Worm (Caenorhabditis elegans) whole organism, L1 larva: ENCODE measurements around the gene F33H1.4.

ENCODE experiments used
- C16A3.4 ChIP-seq: fragments of 150-350 bp; optimal IDR thresholded peaks from 2 replicates; lab custom pipeline; 2014; ENCODE audit warnings: missing biosample characterization, missing genetic modification characterization
- C34B4.2 ChIP-seq: sonication (generic microtip); optimal IDR thresholded peaks from 2 replicates; lab custom pipeline; 2017; ENCODE audit warnings: mild to moderate bottlenecking, missing genetic modification characterization, missing compliant biosample characterization
- Y116A8C.19 ChIP-seq: sonication (generic microtip); optimal IDR thresholded peaks from 2 replicates; lab custom pipeline; 2016; ENCODE audit warnings: missing compliant biosample characterization, missing genetic modification characterization, borderline replicate concordance
- aha-1 ChIP-seq: fragments of 150-350 bp; optimal IDR thresholded peaks from 2 replicates; lab custom pipeline; 2014; ENCODE audit warnings: missing biosample characterization, missing genetic modification characterization
- aly-2 ChIP-seq: fragments of 150-350 bp; optimal IDR thresholded peaks from 2 replicates; lab custom pipeline; 2014; ENCODE audit warnings: missing biosample characterization, missing genetic modification characterization
- ama-1 ChIP-seq: fragments of 150-350 bp; optimal IDR thresholded peaks from 2 replicates; lab custom pipeline; 2014
- blmp-1 ChIP-seq: fragments of 150-350 bp; optimal IDR thresholded peaks from 2 replicates; lab custom pipeline; 2014; ENCODE audit warnings: missing biosample characterization, missing genetic modification characterization
- ceh-63 ChIP-seq: fragments of 200-800 bp; sonication (Bioruptor generic); optimal IDR thresholded peaks from 2 replicates; lab custom pipeline; 2018; ENCODE audit warnings: mild to moderate bottlenecking, missing genetic modification characterization, missing compliant biosample characterization
- ceh-8 ChIP-seq: fragments of 200-800 bp; sonication (Bioruptor generic); optimal IDR thresholded peaks from 2 replicates; lab custom pipeline; 2018; ENCODE audit warnings: mild to moderate bottlenecking, missing genetic modification characterization, moderate library complexity, missing compliant biosample characterization
- ceh-88 ChIP-seq: fragments of 200-800 bp; sonication (Bioruptor generic); IDR thresholded peaks from 2 replicates; pipeline ENCODE4 v1.3.6; 2022; ENCODE audit warnings: missing genetic modification characterization, missing compliant biosample characterization
- ceh-90 ChIP-seq: sonication (generic microtip); optimal IDR thresholded peaks from 2 replicates; lab custom pipeline; 2016; ENCODE audit warnings: missing genetic modification characterization, missing compliant biosample characterization
- efl-1 ChIP-seq, 4 experiments: fragments of 150-350 bp; optimal IDR thresholded peaks in 3 of 4; peaks in 1 of 4; 1 replicate in 1 of 4; 2 replicates in 3 of 4; lab custom pipeline; 2014; ENCODE audit warnings: missing biosample characterization in 2 of 4, missing genetic modification characterization in 2 of 4, missing genetic modification reagents in 2 of 4
- egl-13 ChIP-seq: sonication (generic microtip); optimal IDR thresholded peaks from 2 replicates; lab custom pipeline; 2016; ENCODE audit warnings: missing genotype, missing genetic modification reagents, missing genetic modification characterization, missing compliant biosample characterization
- egl-27 ChIP-seq, 2 experiments: fragments of 150-350 bp in 1 of 2; sonication (generic microtip); optimal IDR thresholded peaks; 3 replicates each; lab custom pipeline; 2017 to 2018; ENCODE audit warnings: missing biosample characterization in 2 of 2, missing genetic modification characterization in 2 of 2, missing genetic modification reagents in 2 of 2
- elt-2 ChIP-seq: sonication (generic microtip); optimal IDR thresholded peaks from 2 replicates; lab custom pipeline; 2016; ENCODE audit warnings: missing genetic modification characterization, mild to moderate bottlenecking, inconsistent platforms, missing compliant biosample characterization, missing genetic modification reagents
- elt-3 ChIP-seq, 6 experiments: fragments of 150-350 bp in 1 of 6; sonication (generic microtip); optimal IDR thresholded peaks; 2 replicates each; lab custom pipeline; 2017 to 2018; ENCODE audit warnings: missing biosample characterization in 6 of 6, missing genetic modification characterization in 6 of 6, inconsistent platforms in 1 of 6
- fkh-10 ChIP-seq: sonication (generic microtip); optimal IDR thresholded peaks from 2 replicates; lab custom pipeline; 2017; ENCODE audit warnings: missing biosample characterization, missing genetic modification reagents, missing genetic modification characterization
- fkh-4 ChIP-seq: sonication (generic microtip); optimal IDR thresholded peaks from 2 replicates; lab custom pipeline; 2016; ENCODE audit warnings: missing compliant biosample characterization, missing genetic modification characterization, borderline replicate concordance
- fkh-8 ChIP-seq: sonication (generic microtip); optimal IDR thresholded peaks from 2 replicates; lab custom pipeline; 2016; ENCODE audit warnings: mild to moderate bottlenecking, missing genetic modification characterization, missing compliant biosample characterization
- grh-1 ChIP-seq: fragments of 200-800 bp; sonication (Bioruptor generic); IDR thresholded peaks from 2 replicates; pipeline ENCODE4 v1.3.6; 2022; ENCODE audit warnings: missing genetic modification reagents, missing genetic modification characterization, missing compliant biosample characterization
- hlh-17 ChIP-seq: fragments of 200-800 bp; sonication (Bioruptor generic); optimal IDR thresholded peaks from 2 replicates; lab custom pipeline; 2018; ENCODE audit warnings: missing genetic modification characterization, mild to moderate bottlenecking, missing compliant biosample characterization, moderate library complexity, borderline replicate concordance
- hpl-2 ChIP-seq: fragments of 150-350 bp; optimal IDR thresholded peaks from 2 replicates; lab custom pipeline; 2014; ENCODE audit warnings: missing biosample characterization, missing genetic modification reagents, missing genetic modification characterization
- irx-1 ChIP-seq: sonication (generic microtip); optimal IDR thresholded peaks from 2 replicates; lab custom pipeline; 2016; ENCODE audit warnings: missing genetic modification characterization, missing compliant biosample characterization
- isw-1 ChIP-seq: fragments of 200-800 bp; sonication (Bioruptor generic); IDR thresholded peaks from 2 replicates; pipeline ENCODE4 v1.3.6; 2022; ENCODE audit warnings: missing genetic modification characterization, missing compliant biosample characterization
- lin-14 ChIP-seq: fragments of 200-800 bp; sonication (Bioruptor generic); optimal IDR thresholded peaks from 2 replicates; lab custom pipeline; 2018; ENCODE audit warnings: mild to moderate bottlenecking, missing genetic modification characterization, moderate library complexity, missing compliant biosample characterization
- lin-15B ChIP-seq: fragments of 150-350 bp; sonication (generic microtip); optimal IDR thresholded peaks from 3 replicates; lab custom pipeline; 2014; ENCODE audit warnings: missing biosample characterization, missing genetic modification characterization
- lin-39 ChIP-seq: fragments of 150-350 bp; optimal IDR thresholded peaks from 2 replicates; lab custom pipeline; 2014; ENCODE audit warnings: missing biosample characterization, missing genetic modification reagents, missing genetic modification characterization
- mdl-1 ChIP-seq, 2 experiments: fragments of 150-350 bp; optimal IDR thresholded peaks; 2 replicates each; lab custom pipeline; 2014 to 2017; ENCODE audit warnings: missing biosample characterization in 2 of 2, missing genetic modification characterization in 2 of 2, inconsistent platforms in 1 of 2
- mef-2 ChIP-seq: fragments of 150-350 bp; optimal IDR thresholded peaks from 2 replicates; lab custom pipeline; 2014; ENCODE audit warnings: missing biosample characterization, missing genetic modification characterization
- nhr-19 ChIP-seq: fragments of 200-800 bp; sonication (Bioruptor generic); conservative IDR thresholded peaks from 2 replicates; pipeline ENCODE4 v1.3.6; 2022; ENCODE audit warnings: missing genetic modification characterization, missing compliant biosample characterization
- nhr-20 ChIP-seq: sonication (generic microtip); optimal IDR thresholded peaks from 2 replicates; lab custom pipeline; 2016; ENCODE audit warnings: mild to moderate bottlenecking, missing genetic modification characterization, missing compliant biosample characterization
- nhr-237 ChIP-seq: fragments of 150-350 bp; optimal IDR thresholded peaks from 2 replicates; lab custom pipeline; 2014; ENCODE audit warnings: missing biosample characterization, missing genetic modification characterization
- nhr-28 ChIP-seq: fragments of 150-350 bp; optimal IDR thresholded peaks from 2 replicates; lab custom pipeline; 2014; ENCODE audit warnings: missing biosample characterization, missing genetic modification characterization
- nhr-47 ChIP-seq: sonication (generic microtip); optimal IDR thresholded peaks from 2 replicates; lab custom pipeline; 2016; ENCODE audit warnings: mild to moderate bottlenecking, missing genetic modification characterization, moderate library complexity, missing compliant biosample characterization
- nhr-77 ChIP-seq: fragments of 150-350 bp; optimal IDR thresholded peaks from 2 replicates; lab custom pipeline; 2014; ENCODE audit warnings: missing biosample characterization, missing genetic modification characterization
- nhr-84 ChIP-seq: sonication (generic microtip); optimal IDR thresholded peaks from 2 replicates; lab custom pipeline; 2017; ENCODE audit warnings: missing biosample characterization, missing genetic modification characterization
- nhr-90 ChIP-seq: sonication (generic microtip); optimal IDR thresholded peaks from 2 replicates; lab custom pipeline; 2016; ENCODE audit warnings: mild to moderate bottlenecking, missing genetic modification characterization, missing compliant biosample characterization; ENCODE audit not compliant: poor library complexity
- pag-3 ChIP-seq: sonication (generic microtip); optimal IDR thresholded peaks from 2 replicates; lab custom pipeline; 2017; ENCODE audit warnings: missing genetic modification characterization, mild to moderate bottlenecking, missing compliant biosample characterization, antibody characterized with exemption, borderline replicate concordance; ENCODE audit not compliant: insufficient read depth
- pax-3 ChIP-seq: fragments of 200-800 bp; sonication (Bioruptor generic); optimal IDR thresholded peaks from 2 replicates; lab custom pipeline; 2018; ENCODE audit warnings: mild to moderate bottlenecking, missing genetic modification characterization, moderate library complexity, missing compliant biosample characterization
- rnt-1 ChIP-seq: sonication (generic microtip); optimal IDR thresholded peaks from 2 replicates; lab custom pipeline; 2016; ENCODE audit warnings: mild to moderate bottlenecking, missing genetic modification characterization, moderate library complexity, missing compliant biosample characterization
- snu-23 ChIP-seq: sonication (generic microtip); optimal IDR thresholded peaks from 2 replicates; lab custom pipeline; 2016; ENCODE audit warnings: missing genetic modification characterization, missing compliant biosample characterization
- sup-37 ChIP-seq: fragments of 200-800 bp; sonication (Bioruptor generic); optimal IDR thresholded peaks from 2 replicates; lab custom pipeline; 2018; ENCODE audit warnings: mild to moderate bottlenecking, missing genetic modification characterization, missing compliant biosample characterization
- swsn-7 ChIP-seq: sonication (generic microtip); optimal IDR thresholded peaks from 2 replicates; lab custom pipeline; 2016; ENCODE audit warnings: missing genetic modification characterization, missing compliant biosample characterization
- tlp-1 ChIP-seq: fragments of 150-350 bp; optimal IDR thresholded peaks from 2 replicates; lab custom pipeline; 2014; ENCODE audit warnings: missing biosample characterization, missing genetic modification characterization
- unc-130 ChIP-seq: fragments of 150-350 bp; optimal IDR thresholded peaks from 2 replicates; lab custom pipeline; 2017; ENCODE audit warnings: missing biosample characterization, missing genetic modification characterization, inconsistent platforms
- unc-30 ChIP-seq: sonication (generic microtip); optimal IDR thresholded peaks from 2 replicates; lab custom pipeline; 2017; ENCODE audit warnings: missing biosample characterization, missing genetic modification characterization
- unc-62 ChIP-seq: fragments of 150-350 bp; optimal IDR thresholded peaks from 2 replicates; lab custom pipeline; 2014; ENCODE audit warnings: missing biosample characterization, missing genetic modification reagents, missing genetic modification characterization
- unc-98 ChIP-seq: fragments of 200-800 bp; sonication (Bioruptor generic); IDR thresholded peaks from 2 replicates; pipeline ENCODE4 v1.3.6; 2022; ENCODE audit warnings: missing genetic modification characterization, missing compliant biosample characterization
- zag-1 ChIP-seq: fragments of 150-350 bp; optimal IDR thresholded peaks from 2 replicates; lab custom pipeline; 2014; ENCODE audit warnings: missing biosample characterization, missing genetic modification characterization
- zip-4 ChIP-seq: fragments of 200-800 bp; sonication (Bioruptor generic); optimal IDR thresholded peaks from 2 replicates; lab custom pipeline; 2018; ENCODE audit warnings: mild to moderate bottlenecking, missing genetic modification characterization, moderate library complexity, missing compliant biosample characterization

F33H1.4 gene

DNA sequence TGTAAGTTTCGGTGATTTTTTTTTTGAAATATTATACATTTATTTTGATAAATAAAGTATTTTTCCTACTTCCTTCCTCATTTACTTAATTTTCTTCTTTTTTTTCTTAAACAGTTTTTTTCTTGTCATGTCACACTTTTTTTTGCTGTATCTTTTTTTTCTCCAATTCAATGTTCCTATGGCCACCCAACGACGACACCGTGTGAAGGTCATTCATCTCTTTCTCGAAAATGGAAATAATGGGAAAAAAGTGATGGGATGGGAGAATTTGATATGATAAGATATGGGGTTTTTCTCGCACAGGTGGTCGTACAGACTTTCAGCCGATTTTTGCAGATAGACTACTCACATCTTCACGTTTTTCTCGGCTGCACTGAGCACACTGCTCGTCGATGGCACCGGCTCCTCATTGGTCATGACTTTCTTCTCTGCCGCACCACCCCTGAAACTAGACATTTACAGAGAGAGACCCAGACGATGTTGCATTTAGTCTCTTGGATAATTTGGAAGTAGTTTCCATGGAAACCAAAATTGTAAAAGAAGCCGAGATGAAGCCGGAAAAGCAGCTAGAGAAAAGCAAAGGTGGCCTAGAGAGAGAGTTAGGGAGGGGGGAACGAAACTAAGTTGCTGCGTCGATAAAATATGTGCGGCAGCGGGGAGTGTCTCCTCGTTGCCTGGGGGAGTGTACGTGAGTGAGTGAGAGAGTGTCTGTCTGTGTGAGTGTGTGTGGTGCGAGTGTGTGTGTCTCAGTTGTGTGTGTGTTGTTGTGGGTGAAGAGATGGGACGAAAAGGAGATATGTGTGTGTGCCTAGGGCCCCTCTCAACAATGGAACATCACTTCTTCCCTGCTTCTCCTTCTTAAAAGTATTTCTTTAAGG lies 5.3 kb upstream of the F33H1.4 start, which contains the start of gene daf-19:
Gene daf-19, minus strand, starts transcription at position 442 of the 878 bp plus-strand sequence.
- TF ChIP-seq elt-2 (tag; lab: Kevin White, UChicago), result no peak
- TF ChIP-seq ceh-90 (tag; lab: Kevin White, UChicago), result no peak
- TF ChIP-seq fkh-10, result peak; percentile 35
- TF ChIP-seq ceh-88 (GFP tag; lab: Robert Waterston, UW), result no peak
- TF ChIP-seq aly-2 (tag; lab: Kevin White, UChicago), result no peak
- TF ChIP-seq fkh-4 (tag; lab: Kevin White, UChicago), result no peak
- TF ChIP-seq nhr-28 (tag; lab: Kevin White, UChicago), result no peak
- TF ChIP-seq sup-37, result no peak
- TF ChIP-seq aha-1 (tag; lab: Kevin White, UChicago), result no peak
- peak; percentile 34 for TF ChIP-seq ama-1 (lab: Kevin White, UChicago)
- no peak for TF ChIP-seq hpl-2 (GFP tag; lab: Kevin White, UChicago)
- peak; percentile 77 for TF ChIP-seq nhr-47 (tag; lab: Kevin White, UChicago)
- peak; percentile 63 for TF ChIP-seq swsn-7
- peak; percentile 27 to 35 for TF ChIP-seq efl-1 (optimal IDR thresholded peaks at IDR 0.05; lab: Kevin White, UChicago)
- peak in 1 of 2 experiments; percentile 18 for TF ChIP-seq efl-1 (GFP tag; optimal IDR thresholded peaks at IDR 0.05 in 1 of 2; lab: Kevin White, UChicago)
- no peak for TF ChIP-seq nhr-237 (tag; lab: Kevin White, UChicago)
- TF ChIP-seq ceh-63 (GFP tag; lab: Kevin White, UChicago), result no peak
- TF ChIP-seq Y116A8C.19, result no peak
- TF ChIP-seq ceh-8 (GFP tag; lab: Kevin White, UChicago), result no peak
- TF ChIP-seq nhr-84 (tag; lab: Kevin White, UChicago), result no peak
- TF ChIP-seq irx-1 (tag; lab: Kevin White, UChicago), result peak; percentile 39
- peak; percentile 3 for TF ChIP-seq zip-4 (GFP tag; lab: Kevin White, UChicago)
- TF ChIP-seq tlp-1 (tag; lab: Kevin White, UChicago), result no peak
- no peak for TF ChIP-seq mef-2
- TF ChIP-seq pax-3 (tag; lab: Kevin White, UChicago), result peak; percentile 60
- TF ChIP-seq mdl-1 (tag; optimal IDR thresholded peaks at IDR 0.05; lab: Kevin White, UChicago), result no peak
- peak; percentile 61 for TF ChIP-seq nhr-77 (tag; lab: Kevin White, UChicago)
- no peak for TF ChIP-seq unc-130 (tag; lab: Kevin White, UChicago)
- peak; percentile 96 for TF ChIP-seq fkh-8 (tag; lab: Kevin White, UChicago)
- peak; percentile 20 for TF ChIP-seq isw-1
- TF ChIP-seq nhr-20, result peak; percentile 52
- TF ChIP-seq egl-13 (tag; lab: Kevin White, UChicago), result peak; percentile 75
- peak in 2 of 6 experiments; percentile 28 to 88 for TF ChIP-seq elt-3 (tag; optimal IDR thresholded peaks at IDR 0.05; lab: Kevin White, UChicago)
- no peak for TF ChIP-seq lin-39 (tag; lab: Kevin White, UChicago)
- TF ChIP-seq nhr-19 (GFP tag; lab: Robert Waterston, UW), result peak; percentile 30; the same call in 1 of the 2 replicates
- no peak for TF ChIP-seq egl-27 (tag; optimal IDR thresholded peaks at IDR 0.05; lab: Kevin White, UChicago)
- TF ChIP-seq C34B4.2 (tag; lab: Kevin White, UChicago), result no peak
- TF ChIP-seq lin-14 (GFP tag; lab: Kevin White, UChicago), result peak; percentile 76
- no peak for TF ChIP-seq nhr-90
- no peak for TF ChIP-seq unc-30
- no peak for TF ChIP-seq unc-98 (GFP tag; lab: Robert Waterston, UW)
- TF ChIP-seq rnt-1, result peak; percentile 50
- TF ChIP-seq zag-1, result no peak
- peak; percentile 59 for TF ChIP-seq blmp-1 (tag; lab: Kevin White, UChicago)
- TF ChIP-seq snu-23, result peak; percentile 70
- no peak for TF ChIP-seq lin-15B (tag; lab: Kevin White, UChicago)
- no peak for TF ChIP-seq grh-1 (GFP tag; lab: Robert Waterston, UW)
- TF ChIP-seq C16A3.4 (tag; lab: Kevin White, UChicago), result peak; percentile 16
- no peak for TF ChIP-seq pag-3 (tag; lab: Kevin White, UChicago)
- TF ChIP-seq hlh-17 (GFP tag; lab: Kevin White, UChicago), result no peak
- TF ChIP-seq unc-62 (GFP tag; lab: Kevin White, UChicago), result no peak
